Worm (Caenorhabditis elegans) whole organism, L3 larva: ENCODE measurements around the gene arrd-19.

Source experiments
- R02D3.7 ChIP-seq: fragments of 150-350 bp; optimal IDR thresholded peaks from 2 replicates; lab custom pipeline; 2014; ENCODE audit warnings: missing biosample characterization, missing genetic modification characterization
- ZK546.5 ChIP-seq: sonication (generic microtip); optimal IDR thresholded peaks from 2 replicates; lab custom pipeline; 2017; ENCODE audit warnings: missing biosample characterization, missing genetic modification characterization
- aly-2 ChIP-seq: fragments of 150-350 bp; optimal IDR thresholded peaks from 2 replicates; lab custom pipeline; 2014; ENCODE audit warnings: missing biosample characterization, missing genetic modification characterization
- ceh-16 ChIP-seq: sonication (generic microtip); optimal IDR thresholded peaks from 2 replicates; lab custom pipeline; 2017; ENCODE audit warnings: missing biosample characterization, missing genetic modification characterization
- ceh-28 ChIP-seq: fragments of 150-350 bp; optimal IDR thresholded peaks from 2 replicates; lab custom pipeline; 2014; ENCODE audit warnings: missing biosample characterization, missing genetic modification reagents, missing genetic modification characterization
- ceh-82 ChIP-seq: fragments of 150-350 bp; optimal IDR thresholded peaks from 2 replicates; lab custom pipeline; 2014; ENCODE audit warnings: missing biosample characterization, missing genetic modification characterization
- ceh-9 ChIP-seq: sonication (generic microtip); optimal IDR thresholded peaks from 2 replicates; lab custom pipeline; 2018; ENCODE audit warnings: missing biosample characterization, missing genetic modification characterization
- daf-12 ChIP-seq: fragments of 150-350 bp; optimal IDR thresholded peaks from 2 replicates; lab custom pipeline; 2014; ENCODE audit warnings: missing biosample characterization, missing genetic modification reagents, missing genetic modification characterization
- egl-27 ChIP-seq: sonication (generic microtip); optimal IDR thresholded peaks from 4 replicates; lab custom pipeline; 2017; ENCODE audit warnings: missing biosample characterization, missing genetic modification reagents, missing genetic modification characterization
- egl-5 ChIP-seq: fragments of 150-350 bp; optimal IDR thresholded peaks from 2 replicates; lab custom pipeline; 2017; ENCODE audit warnings: missing biosample characterization, missing genetic modification reagents, missing genetic modification characterization, inconsistent platforms
- elt-1 ChIP-seq: fragments of 150-350 bp; optimal IDR thresholded peaks from 2 replicates; lab custom pipeline; 2014; ENCODE audit warnings: missing biosample characterization, missing genetic modification characterization
- elt-2 ChIP-seq: sonication (generic microtip); optimal IDR thresholded peaks from 2 replicates; lab custom pipeline; 2016; ENCODE audit warnings: missing genetic modification reagents, mild to moderate bottlenecking, missing genetic modification characterization, missing compliant biosample characterization
- eor-1 ChIP-seq, 2 experiments: fragments of 150-350 bp; optimal IDR thresholded peaks; 2 replicates each; lab custom pipeline; 2014 to 2018; ENCODE audit warnings: missing biosample characterization in 2 of 2, missing genetic modification characterization in 2 of 2
- fos-1 ChIP-seq: fragments of 150-350 bp; optimal IDR thresholded peaks from 2 replicates; lab custom pipeline; 2014; ENCODE audit warnings: missing biosample characterization, missing genetic modification characterization
- hmg-11 ChIP-seq: sonication (generic microtip); optimal IDR thresholded peaks from 2 replicates; lab custom pipeline; 2016; ENCODE audit warnings: missing genetic modification characterization, missing compliant biosample characterization
- jun-1 ChIP-seq: fragments of 150-350 bp; optimal IDR thresholded peaks from 2 replicates; lab custom pipeline; 2014; ENCODE audit warnings: missing biosample characterization, missing genetic modification reagents, missing genetic modification characterization
- lin-39 ChIP-seq: fragments of 150-350 bp; optimal IDR thresholded peaks from 2 replicates; lab custom pipeline; 2018; ENCODE audit warnings: missing biosample characterization, missing genetic modification reagents, missing genetic modification characterization
- nfya-1 ChIP-seq: sonication (generic microtip); optimal IDR thresholded peaks from 2 replicates; lab custom pipeline; 2017; ENCODE audit warnings: missing genetic modification characterization, mild to moderate bottlenecking, missing compliant biosample characterization, antibody characterized with exemption, moderate library complexity; ENCODE audit not compliant: insufficient read depth
- nhr-11 ChIP-seq: fragments of 150-350 bp; optimal IDR thresholded peaks from 2 replicates; lab custom pipeline; 2014; ENCODE audit warnings: missing biosample characterization, missing genetic modification characterization
- nhr-12 ChIP-seq: fragments of 150-350 bp; optimal IDR thresholded peaks from 2 replicates; lab custom pipeline; 2014; ENCODE audit warnings: missing biosample characterization, missing genetic modification characterization
- nhr-23 ChIP-seq: fragments of 150-350 bp; optimal IDR thresholded peaks from 2 replicates; lab custom pipeline; 2014; ENCODE audit warnings: missing biosample characterization, missing genetic modification reagents, missing genetic modification characterization
- nhr-25 ChIP-seq: sonication (generic microtip); optimal IDR thresholded peaks from 2 replicates; lab custom pipeline; 2017; ENCODE audit warnings: missing biosample characterization, missing genetic modification characterization
- nhr-43 ChIP-seq: sonication (generic microtip); optimal IDR thresholded peaks from 2 replicates; lab custom pipeline; 2016; ENCODE audit warnings: mild to moderate bottlenecking, missing genetic modification characterization, missing compliant biosample characterization; ENCODE audit not compliant: poor library complexity, severe bottlenecking
- nhr-67 ChIP-seq: fragments of 150-350 bp; optimal IDR thresholded peaks from 2 replicates; lab custom pipeline; 2014; ENCODE audit warnings: missing biosample characterization, missing genetic modification characterization
- nhr-76 ChIP-seq: fragments of 150-350 bp; sonication (generic microtip); optimal IDR thresholded peaks from 5 replicates; lab custom pipeline; 2014; ENCODE audit warnings: missing biosample characterization, missing genetic modification characterization
- nhr-77 ChIP-seq: fragments of 150-350 bp; optimal IDR thresholded peaks from 2 replicates; lab custom pipeline; 2014; ENCODE audit warnings: missing biosample characterization, missing genetic modification characterization
- pha-4 ChIP-seq: fragments of 150-350 bp; optimal IDR thresholded peaks from 2 replicates; lab custom pipeline; 2014; ENCODE audit warnings: missing biosample characterization, missing genetic modification reagents, missing genetic modification characterization
- sea-2 ChIP-seq: fragments of 150-350 bp; sonication (generic microtip); optimal IDR thresholded peaks from 4 replicates; lab custom pipeline; 2014; ENCODE audit warnings: missing biosample characterization, missing genetic modification reagents, missing genetic modification characterization
- skn-1 ChIP-seq: fragments of 150-350 bp; optimal IDR thresholded peaks from 2 replicates; lab custom pipeline; 2014; ENCODE audit warnings: missing biosample characterization, missing genetic modification characterization
- tbx-2 ChIP-seq: sonication (generic microtip); optimal IDR thresholded peaks from 2 replicates; lab custom pipeline; 2016; ENCODE audit warnings: mild to moderate bottlenecking, missing genetic modification characterization, missing compliant biosample characterization
- unc-39 ChIP-seq: sonication (generic microtip); optimal IDR thresholded peaks from 4 replicates; lab custom pipeline; 2017; ENCODE audit warnings: missing biosample characterization, missing genetic modification characterization
- unc-62 ChIP-seq: fragments of 150-350 bp; sonication (generic microtip); optimal IDR thresholded peaks from 4 replicates; lab custom pipeline; 2014; ENCODE audit warnings: missing biosample characterization, missing genetic modification reagents, missing genetic modification characterization
- zag-1 ChIP-seq: fragments of 150-350 bp; optimal IDR thresholded peaks from 2 replicates; lab custom pipeline; 2014; ENCODE audit warnings: missing biosample characterization, missing genetic modification characterization
- ztf-11 ChIP-seq: fragments of 150-350 bp; optimal IDR thresholded peaks from 2 replicates; lab custom pipeline; 2014; ENCODE audit warnings: missing biosample characterization, missing genetic modification characterization

Gene arrd-19

ce11 chrV:3273577-3274100 is 41.7 kb downstream of the arrd-19 start, which contains the start of gene T28A11.4:
T28A11.4 (plus strand) TSS chrV:3274050.
- no peak for TF ChIP-seq nhr-76 (tag; lab: Kevin White, UChicago)
- TF ChIP-seq lin-39 (tag; lab: Kevin White, UChicago) = no peak

ce11 chrV:3273156-3273555 is 42.2 kb downstream of the arrd-19 start, which contains the start of gene T28A11.20:
T28A11.20 (minus strand) TSS chrV:3273256.
- TF ChIP-seq pha-4 (tag; lab: Kevin White, UChicago) = no peak
- TF ChIP-seq, all 47 proteins: peak for 0

ce11 chrV:3269407-3269806 is 45.9 kb downstream of the arrd-19 start, which contains the start of gene T28A11.19:
T28A11.19 (minus strand) TSS chrV:3269514.
- no peak for TF ChIP-seq nfya-1 (tag; lab: Kevin White, UChicago)
- no peak for TF ChIP-seq ceh-9 (tag; lab: Kevin White, UChicago)
- no peak for TF ChIP-seq elt-1 (tag; lab: Kevin White, UChicago)
- TF ChIP-seq nhr-76 (tag; lab: Kevin White, UChicago) = no peak
- no peak for TF ChIP-seq nhr-67 (tag; lab: Kevin White, UChicago)
- TF ChIP-seq ceh-16 (tag; lab: Kevin White, UChicago) = no peak
- TF ChIP-seq nhr-25 (tag; lab: Kevin White, UChicago) = no peak
- no peak for TF ChIP-seq fos-1
- TF ChIP-seq R02D3.7 (tag; lab: Kevin White, UChicago) = no peak
- no peak for TF ChIP-seq nhr-77 (tag; lab: Kevin White, UChicago)
- no peak for TF ChIP-seq jun-1
- TF ChIP-seq tbx-2 (tag; lab: Kevin White, UChicago) = no peak
- no peak for TF ChIP-seq unc-39 (tag; lab: Kevin White, UChicago)

ce11 chrV:3267950-3268349 is 47.4 kb downstream of the arrd-19 start, which contains the start of gene T28A11.18:
T28A11.18 (minus strand) TSS chrV:3268050.
- TF ChIP-seq nfya-1 (tag; lab: Kevin White, UChicago) = no peak
- TF ChIP-seq jun-1 = no peak
- no peak for TF ChIP-seq fos-1
- TF ChIP-seq ZK546.5 (tag; lab: Kevin White, UChicago) = no peak
- TF ChIP-seq unc-62 (GFP tag; lab: Kevin White, UChicago) = no peak
- no peak for TF ChIP-seq ceh-9 (tag; lab: Kevin White, UChicago)
- no peak for TF ChIP-seq sea-2
- no peak for TF ChIP-seq nhr-12 (tag; lab: Kevin White, UChicago)
- no peak for TF ChIP-seq egl-5 (tag; lab: Kevin White, UChicago)
- TF ChIP-seq ceh-82 (tag; lab: Kevin White, UChicago) = no peak
- TF ChIP-seq eor-1 (tag; optimal IDR thresholded peaks at IDR 0.05; lab: Kevin White, UChicago) = no peak
- no peak for TF ChIP-seq lin-39 (tag; lab: Kevin White, UChicago)
- TF ChIP-seq egl-27 = no peak
- no peak for TF ChIP-seq ceh-28 (tag; lab: Kevin White, UChicago)
- no peak for TF ChIP-seq skn-1 (tag; lab: Kevin White, UChicago)
- no peak for TF ChIP-seq nhr-11
- no peak for TF ChIP-seq unc-39 (tag; lab: Kevin White, UChicago)
- TF ChIP-seq daf-12 (tag; lab: Kevin White, UChicago) = no peak
- no peak for TF ChIP-seq aly-2
- TF ChIP-seq ceh-16 (tag; lab: Kevin White, UChicago) = no peak

- TF ChIP-seq jun-1 = no peak
- TF ChIP-seq nhr-23 = no peak
- TF ChIP-seq elt-1 (tag; lab: Kevin White, UChicago) = no peak
- no peak for TF ChIP-seq sea-2
- no peak for TF ChIP-seq nhr-12 (tag; lab: Kevin White, UChicago)
- TF ChIP-seq R02D3.7 (tag; lab: Kevin White, UChicago) = no peak
- no peak for TF ChIP-seq ztf-11
- no peak for TF ChIP-seq zag-1 (tag; lab: Kevin White, UChicago)
- TF ChIP-seq hmg-11 = no peak
- no peak for TF ChIP-seq elt-2 (tag; lab: Kevin White, UChicago)
- no peak for TF ChIP-seq nhr-43
- TF ChIP-seq ceh-16 (tag; lab: Kevin White, UChicago) = no peak
- no peak for TF ChIP-seq nhr-76 (tag; lab: Kevin White, UChicago)
These were observed 49.1 kb downstream of the arrd-19 start, which contains the start of gene T28A11.17 for ce11 chrV:3266189-3266588. T28A11.17 (minus strand) TSS chrV:3266289.
